Worm (Caenorhabditis elegans) whole organism, late embryonic: ENCODE data around the gene ctsa-1.1.

Experiments
- C08G9.2 ChIP-seq: sonication (generic microtip); optimal IDR thresholded peaks from 2 replicates; lab custom pipeline; 2016; ENCODE audit warnings: mild to moderate bottlenecking, missing genetic modification characterization, moderate library complexity, missing compliant biosample characterization
- K09A11.1 ChIP-seq: sonication (generic microtip); optimal IDR thresholded peaks from 2 replicates; lab custom pipeline; 2017; ENCODE audit warnings: antibody characterized with exemption, mild to moderate bottlenecking, missing genetic modification characterization, missing compliant biosample characterization; ENCODE audit not compliant: insufficient read depth
- T23F11.4 ChIP-seq: fragments of 200-800 bp; sonication (Bioruptor generic); optimal IDR thresholded peaks from 2 replicates; lab custom pipeline; 2018; ENCODE audit warnings: mild to moderate bottlenecking, missing genetic modification characterization, missing compliant biosample characterization
- Y22D7AL.16 ChIP-seq: sonication (generic microtip); optimal IDR thresholded peaks from 2 replicates; lab custom pipeline; 2016; ENCODE audit warnings: missing genetic modification characterization, missing compliant biosample characterization
- ahr-1 ChIP-seq: sonication (generic microtip); optimal IDR thresholded peaks from 2 replicates; lab custom pipeline; 2016; ENCODE audit warnings: missing genetic modification characterization, missing compliant biosample characterization
- ceh-14 ChIP-seq: sonication (generic microtip); optimal IDR thresholded peaks from 2 replicates; lab custom pipeline; 2016; ENCODE audit warnings: missing genotype, missing genetic modification characterization, missing compliant biosample characterization
- ceh-18 ChIP-seq: sonication (generic microtip); optimal IDR thresholded peaks from 2 replicates; lab custom pipeline; 2016; ENCODE audit warnings: missing genetic modification characterization, missing compliant biosample characterization
- ceh-19 ChIP-seq: fragments of 200-800 bp; sonication (Bioruptor generic); optimal IDR thresholded peaks from 2 replicates; lab custom pipeline; 2018; ENCODE audit warnings: mild to moderate bottlenecking, missing genetic modification characterization, missing compliant biosample characterization
- ceh-22 ChIP-seq: sonication (generic microtip); optimal IDR thresholded peaks from 2 replicates; lab custom pipeline; 2017; ENCODE audit warnings: missing biosample characterization, missing genetic modification characterization
- ceh-24 ChIP-seq: sonication (generic microtip); optimal IDR thresholded peaks from 2 replicates; lab custom pipeline; 2016; ENCODE audit warnings: mild to moderate bottlenecking, missing genetic modification characterization, missing compliant biosample characterization
- ceh-30 ChIP-seq: fragments of 150-350 bp; optimal IDR thresholded peaks from 2 replicates; lab custom pipeline; 2014; ENCODE audit warnings: missing biosample characterization, missing genetic modification characterization
- ceh-45 ChIP-seq: fragments of 200-800 bp; sonication (Bioruptor generic); IDR thresholded peaks from 2 replicates; pipeline ENCODE4 v1.3.6; 2022; ENCODE audit warnings: missing genetic modification reagents, missing genetic modification characterization, missing compliant biosample characterization
- che-1 ChIP-seq: sonication (generic microtip); optimal IDR thresholded peaks from 2 replicates; lab custom pipeline; 2016; ENCODE audit warnings: mild to moderate bottlenecking, missing genetic modification characterization, missing compliant biosample characterization
- dmd-4 ChIP-seq: sonication (generic microtip); optimal IDR thresholded peaks from 2 replicates; lab custom pipeline; 2016; ENCODE audit warnings: borderline replicate concordance, missing genetic modification characterization, missing compliant biosample characterization
- elt-2 ChIP-seq: sonication (generic microtip); optimal IDR thresholded peaks from 2 replicates; lab custom pipeline; 2016; ENCODE audit warnings: missing genetic modification reagents, missing genetic modification characterization, missing compliant biosample characterization
- eyg-1 ChIP-seq: sonication (generic microtip); optimal IDR thresholded peaks from 2 replicates; lab custom pipeline; 2016; ENCODE audit warnings: missing genotype, missing genetic modification characterization, missing compliant biosample characterization
- fax-1 ChIP-seq: sonication (generic microtip); optimal IDR thresholded peaks from 2 replicates; lab custom pipeline; 2016; ENCODE audit warnings: missing genotype, missing genetic modification characterization, missing compliant biosample characterization
- fkh-10 ChIP-seq: fragments of 150-350 bp; optimal IDR thresholded peaks from 2 replicates; lab custom pipeline; 2014; ENCODE audit warnings: missing biosample characterization, missing genetic modification reagents, missing genetic modification characterization
- fkh-6 ChIP-seq: sonication (generic microtip); optimal IDR thresholded peaks from 2 replicates; lab custom pipeline; 2016; ENCODE audit warnings: missing genetic modification characterization, missing compliant biosample characterization
- gmeb-2 ChIP-seq: sonication (generic microtip); optimal IDR thresholded peaks from 2 replicates; lab custom pipeline; 2016; ENCODE audit warnings: missing genetic modification characterization, inconsistent platforms, missing compliant biosample characterization
- hlh-13 ChIP-seq: fragments of 200-800 bp; sonication (Bioruptor generic); optimal IDR thresholded peaks from 2 replicates; lab custom pipeline; 2018; ENCODE audit warnings: mild to moderate bottlenecking, missing genetic modification characterization, missing compliant biosample characterization
- hlh-15 ChIP-seq: sonication (generic microtip); optimal IDR thresholded peaks from 2 replicates; lab custom pipeline; 2016; ENCODE audit warnings: missing genetic modification characterization, missing compliant biosample characterization
- hlh-30 ChIP-seq: sonication (generic microtip); optimal IDR thresholded peaks from 2 replicates; lab custom pipeline; 2017; ENCODE audit warnings: antibody characterized with exemption, missing genetic modification characterization, missing compliant biosample characterization; ENCODE audit not compliant: insufficient read depth
- hlh-6 ChIP-seq: sonication (generic microtip); optimal IDR thresholded peaks from 2 replicates; lab custom pipeline; 2016; ENCODE audit warnings: missing genotype, missing genetic modification characterization, missing compliant biosample characterization
- hlh-8 ChIP-seq: sonication (generic microtip); optimal IDR thresholded peaks from 2 replicates; lab custom pipeline; 2016; ENCODE audit warnings: missing genotype, missing genetic modification characterization, missing compliant biosample characterization
- lim-6 ChIP-seq: sonication (generic microtip); optimal IDR thresholded peaks from 2 replicates; lab custom pipeline; 2016; ENCODE audit warnings: missing genetic modification characterization, missing compliant biosample characterization
- lin-11 ChIP-seq: fragments of 200-800 bp; sonication (Bioruptor generic); optimal IDR thresholded peaks from 2 replicates; lab custom pipeline; 2018; ENCODE audit warnings: mild to moderate bottlenecking, missing genetic modification characterization, missing compliant biosample characterization
- mec-3 ChIP-seq: sonication (generic microtip); optimal IDR thresholded peaks from 2 replicates; lab custom pipeline; 2016; ENCODE audit warnings: borderline replicate concordance, missing genetic modification characterization, missing compliant biosample characterization
- nfya-1 ChIP-seq: sonication (generic microtip); optimal IDR thresholded peaks from 2 replicates; lab custom pipeline; 2017; ENCODE audit warnings: missing genetic modification characterization, mild to moderate bottlenecking, missing compliant biosample characterization, antibody characterized with exemption, moderate library complexity
- nhr-11 ChIP-seq: fragments of 150-350 bp; optimal IDR thresholded peaks from 2 replicates; lab custom pipeline; 2014; ENCODE audit warnings: missing biosample characterization, missing genetic modification characterization
- npax-4 ChIP-seq: sonication (generic microtip); optimal IDR thresholded peaks from 2 replicates; lab custom pipeline; 2016; ENCODE audit warnings: missing genetic modification characterization, missing compliant biosample characterization
- pag-3 ChIP-seq: sonication (generic microtip); optimal IDR thresholded peaks from 2 replicates; lab custom pipeline; 2016; ENCODE audit warnings: missing compliant biosample characterization, missing genetic modification characterization, borderline replicate concordance
- pax-1 ChIP-seq: fragments of 150-350 bp; optimal IDR thresholded peaks from 2 replicates; lab custom pipeline; 2014; ENCODE audit warnings: missing biosample characterization, missing genetic modification characterization
- pha-2 ChIP-seq: sonication (generic microtip); optimal IDR thresholded peaks from 2 replicates; lab custom pipeline; 2017; ENCODE audit warnings: mild to moderate bottlenecking, missing genetic modification characterization, missing compliant biosample characterization
- pha-4 ChIP-seq: fragments of 150-350 bp; optimal IDR thresholded peaks from 2 replicates; lab custom pipeline; 2018; ENCODE audit warnings: missing biosample characterization, missing genetic modification reagents, missing genetic modification characterization
- pqm-1 ChIP-seq: sonication (generic microtip); optimal IDR thresholded peaks from 2 replicates; lab custom pipeline; 2016; ENCODE audit warnings: missing genetic modification characterization, missing compliant biosample characterization
- pros-1 ChIP-seq: fragments of 150-350 bp; optimal IDR thresholded peaks from 2 replicates; lab custom pipeline; 2014; ENCODE audit warnings: missing biosample characterization, missing genetic modification reagents, missing genetic modification characterization
- ref-2 ChIP-seq: sonication (generic microtip); optimal IDR thresholded peaks from 2 replicates; lab custom pipeline; 2016; ENCODE audit warnings: missing genetic modification characterization, missing compliant biosample characterization
- sdc-2 ChIP-seq: sonication (generic microtip); optimal IDR thresholded peaks from 2 replicates; lab custom pipeline; 2016; ENCODE audit warnings: missing genotype, missing genetic modification characterization, missing compliant biosample characterization
- sox-4 ChIP-seq: sonication (generic microtip); optimal IDR thresholded peaks from 2 replicates; lab custom pipeline; 2017; ENCODE audit warnings: mild to moderate bottlenecking, missing genetic modification characterization, inconsistent platforms, missing compliant biosample characterization
- syd-9 ChIP-seq: sonication (generic microtip); optimal IDR thresholded peaks from 2 replicates; lab custom pipeline; 2016; ENCODE audit warnings: mild to moderate bottlenecking, missing genetic modification characterization, moderate library complexity, missing compliant biosample characterization
- tbx-2 ChIP-seq: sonication (generic microtip); optimal IDR thresholded peaks from 2 replicates; lab custom pipeline; 2016; ENCODE audit warnings: missing genetic modification characterization, missing compliant biosample characterization
- unc-42 ChIP-seq: sonication (generic microtip); optimal IDR thresholded peaks from 2 replicates; lab custom pipeline; 2016; ENCODE audit warnings: missing genotype, missing genetic modification characterization, missing compliant biosample characterization
- unc-86 ChIP-seq: sonication (generic microtip); optimal IDR thresholded peaks from 2 replicates; lab custom pipeline; 2016; ENCODE audit warnings: missing genetic modification characterization, missing compliant biosample characterization
- zip-5 ChIP-seq: sonication (generic microtip); optimal IDR thresholded peaks from 2 replicates; lab custom pipeline; 2016; ENCODE audit warnings: missing genetic modification characterization, missing compliant biosample characterization

The ctsa-1.1 gene

ce11 chrII:4733848-4734247 lies 3.6 kb upstream of the ctsa-1.1 start, which contains the start of gene F41C3.11:
TSS of gene F41C3.11 (minus strand) at chrII:4733948.
- no peak for TF ChIP-seq eyg-1 (tag; lab: Kevin White, UChicago)
- no peak for TF ChIP-seq pha-2
- no peak for TF ChIP-seq ceh-18 (tag; lab: Kevin White, UChicago)
- TF ChIP-seq hlh-13 (GFP tag; lab: Kevin White, UChicago) = no peak
- no peak for TF ChIP-seq ahr-1
- TF ChIP-seq fax-1 = no peak
- TF ChIP-seq ref-2 = no peak
- no peak for TF ChIP-seq ceh-30 (tag; lab: Kevin White, UChicago)
- TF ChIP-seq Y22D7AL.16 (tag; lab: Kevin White, UChicago) = no peak
- TF ChIP-seq tbx-2 (tag; lab: Kevin White, UChicago) = no peak
- TF ChIP-seq lim-6 (tag; lab: Kevin White, UChicago) = no peak
- TF ChIP-seq pax-1 (tag; lab: Kevin White, UChicago) = no peak
- TF ChIP-seq, all 69 proteins: peak for 0

DNA sequence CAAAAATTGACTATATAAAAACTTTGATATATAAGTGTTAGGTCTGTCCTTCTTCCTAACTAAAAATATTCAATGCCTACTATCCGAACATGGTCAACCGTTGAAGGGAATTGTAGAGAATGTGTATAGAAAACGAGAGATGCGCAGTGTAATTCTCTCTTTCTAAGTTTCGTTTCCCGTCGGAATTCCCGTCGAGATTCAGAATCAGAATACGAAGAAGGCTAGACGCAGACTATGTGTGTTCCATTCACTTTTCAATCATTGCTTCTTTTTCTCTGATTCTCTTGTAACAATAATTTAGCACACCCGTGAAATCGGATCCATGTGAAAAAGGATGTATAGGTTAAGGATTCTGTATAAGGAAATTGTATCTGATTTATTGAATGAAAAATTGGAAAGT lies 3.0 kb upstream of the ctsa-1.1 start:
- TF ChIP-seq unc-42 (tag; lab: Kevin White, UChicago) = no peak
- no peak for TF ChIP-seq unc-86 (tag; lab: Kevin White, UChicago)
- no peak for TF ChIP-seq elt-2
- no peak for TF ChIP-seq hlh-13 (GFP tag; lab: Kevin White, UChicago)
- TF ChIP-seq ahr-1 = no peak
- no peak for TF ChIP-seq hlh-15 (tag; lab: Kevin White, UChicago)
- no peak for TF ChIP-seq ceh-22 (tag; lab: Kevin White, UChicago)
- no peak for TF ChIP-seq ceh-30 (tag; lab: Kevin White, UChicago)
- no peak for TF ChIP-seq T23F11.4

- TF ChIP-seq hlh-30 = no peak
Observed at ce11 chrII:4736585-4736984, 863 bp upstream of the ctsa-1.1 start.

DNA sequence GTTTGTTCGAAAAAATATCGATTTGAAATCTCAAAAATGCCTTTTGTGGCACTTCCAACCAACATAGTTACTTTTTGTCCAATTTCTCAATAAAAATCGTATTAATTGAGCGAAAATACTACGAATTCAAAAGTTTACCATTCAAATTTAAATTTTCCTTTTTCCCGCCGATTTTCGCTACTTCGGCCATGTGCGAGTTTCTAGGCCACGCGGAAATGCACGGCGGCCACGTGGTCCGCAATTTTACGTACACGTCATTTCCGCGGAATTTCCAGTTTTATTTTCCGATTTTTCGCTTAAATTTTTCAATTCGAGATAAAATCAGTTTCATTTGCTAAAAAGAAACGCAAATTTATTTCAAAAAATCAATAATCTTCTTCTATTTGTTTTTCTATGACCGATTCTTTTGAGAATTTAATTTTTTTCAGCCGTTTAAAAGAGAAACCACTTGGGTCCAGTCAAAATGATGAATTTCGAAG lies 2.6 kb downstream of the ctsa-1.1 start, which contains the start of gene eas-1:
Gene eas-1 (plus strand): TSS at position 429 of the 479 bp plus-strand sequence.
- peak; percentile 59 for TF ChIP-seq lim-6 (tag; lab: Kevin White, UChicago)
- no peak for TF ChIP-seq K09A11.1 (tag; lab: Kevin White, UChicago)
- TF ChIP-seq pag-3 (tag; lab: Kevin White, UChicago) = no peak
- TF ChIP-seq pqm-1 (tag; lab: Kevin White, UChicago) = peak; percentile 46
- peak; percentile 89 for TF ChIP-seq tbx-2 (tag; lab: Kevin White, UChicago)
- no peak for TF ChIP-seq ceh-24 (tag; lab: Kevin White, UChicago)
- TF ChIP-seq unc-42 (tag; lab: Kevin White, UChicago) = peak; percentile 50
- no peak for TF ChIP-seq gmeb-2 (tag; lab: Kevin White, UChicago)
- TF ChIP-seq ref-2 = peak; percentile 86
- TF ChIP-seq hlh-13 (GFP tag; lab: Kevin White, UChicago) = no peak
- TF ChIP-seq npax-4 = no peak
- TF ChIP-seq syd-9 (tag; lab: Kevin White, UChicago) = no peak
- no peak for TF ChIP-seq ceh-45 (GFP tag; lab: Robert Waterston, UW)
- no peak for TF ChIP-seq ahr-1
- no peak for TF ChIP-seq sox-4
- peak; percentile 1 for TF ChIP-seq sdc-2 (tag; lab: Kevin White, UChicago)
- TF ChIP-seq fkh-10 (GFP tag; lab: Kevin White, UChicago) = no peak
- no peak for TF ChIP-seq ceh-22 (tag; lab: Kevin White, UChicago)
- TF ChIP-seq nfya-1 (tag; lab: Kevin White, UChicago) = peak; percentile 48
- TF ChIP-seq mec-3 = peak; percentile 77
- no peak for TF ChIP-seq dmd-4 (tag; lab: Kevin White, UChicago)
- TF ChIP-seq pax-1 (tag; lab: Kevin White, UChicago) = peak; percentile 8
- TF ChIP-seq lin-11 (tag; lab: Kevin White, UChicago) = no peak
- TF ChIP-seq fax-1 = no peak
- no peak for TF ChIP-seq pros-1 (tag; lab: Kevin White, UChicago)
- no peak for TF ChIP-seq Y22D7AL.16 (tag; lab: Kevin White, UChicago)
- TF ChIP-seq che-1 (tag; lab: Kevin White, UChicago) = no peak
- peak; percentile 98 for TF ChIP-seq C08G9.2 (tag; lab: Kevin White, UChicago)
- TF ChIP-seq fkh-6 = peak; percentile 34
- no peak for TF ChIP-seq pha-4
- peak; percentile 74 for TF ChIP-seq zip-5 (tag; lab: Kevin White, UChicago)
- TF ChIP-seq T23F11.4 = no peak
- TF ChIP-seq hlh-6 (tag; lab: Kevin White, UChicago) = no peak
- no peak for TF ChIP-seq ceh-19
- peak; percentile 88 for TF ChIP-seq hlh-8 (tag; lab: Kevin White, UChicago)
- TF ChIP-seq ceh-14 (tag; lab: Kevin White, UChicago) = peak; percentile 65
- peak; percentile 13 for TF ChIP-seq hlh-15 (tag; lab: Kevin White, UChicago)
- no peak for TF ChIP-seq nhr-11 (tag; lab: Kevin White, UChicago)
